Fruit fly (Drosophila melanogaster) whole organism, embryonic: ENCODE measurements around the gene CG10165.

Source experiments
- Abd-B ChIP-seq: fragments of 200-800 bp; sonication (Bioruptor generic); optimal IDR thresholded peaks from 2 replicates; lab custom pipeline; 2018; ENCODE audit warnings: missing biosample characterization, mild to moderate bottlenecking, missing genetic modification characterization, moderate library complexity
- Ada2b ChIP-seq: fragments of 200-800 bp; sonication (Bioruptor generic); IDR thresholded peaks from 2 replicates; pipeline ENCODE4 v1.3.6; 2022; ENCODE audit warnings: missing biosample characterization, missing genetic modification characterization
- B-H1 ChIP-seq: fragments of 200-800 bp; sonication (Bioruptor generic); IDR thresholded peaks from 3 replicates; pipeline ENCODE4 v1.3.6; 2022; ENCODE audit warnings: missing biosample characterization, missing genetic modification characterization
- C15 ChIP-seq: fragments of 200-800 bp; sonication (Bioruptor generic); IDR thresholded peaks from 3 replicates; pipeline ENCODE4 v1.3.6; 2022; ENCODE audit warnings: missing biosample characterization, missing genetic modification characterization
- CG10565 ChIP-seq: fragments of 200-800 bp; sonication (Bioruptor generic); optimal IDR thresholded peaks from 3 replicates; lab custom pipeline; 2016; ENCODE audit warnings: missing biosample characterization, mild to moderate bottlenecking, missing genetic modification characterization
- CG10959 ChIP-seq: fragments of 200-800 bp; sonication (Bioruptor generic); IDR thresholded peaks from 2 replicates; pipeline ENCODE4 v1.3.6; 2022; ENCODE audit warnings: missing biosample characterization, missing genetic modification characterization
- CG11696 ChIP-seq: fragments of 200-800 bp; sonication (Bioruptor generic); IDR thresholded peaks from 2 replicates; pipeline ENCODE4 v1.3.6; 2022; ENCODE audit warnings: missing biosample characterization, missing genetic modification characterization
- CG12104 ChIP-seq: fragments of 200-800 bp; sonication (Bioruptor generic); optimal IDR thresholded peaks from 3 replicates; lab custom pipeline; 2016; ENCODE audit warnings: missing biosample characterization, missing genetic modification characterization
- CG14965 ChIP-seq: fragments of 200-800 bp; sonication (Bioruptor generic); optimal IDR thresholded peaks from 2 replicates; lab custom pipeline; 2016; ENCODE audit warnings: missing biosample characterization, missing genetic modification characterization, borderline replicate concordance
- CG15601 ChIP-seq: fragments of 200-800 bp; sonication (Bioruptor generic); optimal IDR thresholded peaks from 3 replicates; lab custom pipeline; 2019; ENCODE audit warnings: missing biosample characterization, mild to moderate bottlenecking, missing genetic modification characterization, moderate library complexity
- CG17186 ChIP-seq: fragments of 200-800 bp; sonication (Bioruptor generic); optimal IDR thresholded peaks from 3 replicates; lab custom pipeline; 2017; ENCODE audit warnings: missing biosample characterization, missing genetic modification reagents, missing genetic modification characterization
- CG17359 ChIP-seq: fragments of 200-800 bp; sonication (Bioruptor generic); optimal IDR thresholded peaks from 3 replicates; lab custom pipeline; 2018; ENCODE audit warnings: missing biosample characterization, mild to moderate bottlenecking, missing genetic modification characterization, moderate library complexity
- CG17361 ChIP-seq: fragments of 200-800 bp; sonication (Bioruptor generic); IDR thresholded peaks from 3 replicates; pipeline ENCODE4 v1.3.6; 2022; ENCODE audit warnings: missing biosample characterization, missing genetic modification characterization
- CG18011 ChIP-seq: fragments of 200-800 bp; sonication (Bioruptor generic); optimal IDR thresholded peaks from 2 replicates; lab custom pipeline; 2017; ENCODE audit warnings: missing biosample characterization, missing genetic modification characterization, mild to moderate bottlenecking, moderate library complexity, missing genotype
- CG2889 ChIP-seq: fragments of 200-800 bp; sonication (Bioruptor generic); IDR thresholded peaks from 3 replicates; pipeline ENCODE4 v1.3.6; 2022; ENCODE audit warnings: missing biosample characterization, missing genetic modification characterization
- CG32532 ChIP-seq: fragments of 200-800 bp; sonication (Bioruptor generic); IDR thresholded peaks from 2 replicates; pipeline ENCODE4 v1.3.6; 2022; ENCODE audit warnings: missing biosample characterization, missing genetic modification characterization
- CG32767 ChIP-seq: fragments of 200-800 bp; sonication (Bioruptor generic); IDR thresholded peaks from 2 replicates; pipeline ENCODE4 v1.3.6; 2022; ENCODE audit warnings: missing biosample characterization, missing genetic modification characterization
- CG34422 ChIP-seq: fragments of 200-800 bp; sonication (Bioruptor generic); IDR thresholded peaks from 3 replicates; pipeline ENCODE4 v1.3.6; 2022; ENCODE audit warnings: missing biosample characterization, missing genetic modification characterization
- CG4404 ChIP-seq: fragments of 200-800 bp; sonication (Bioruptor generic); IDR thresholded peaks from 2 replicates; pipeline ENCODE4 v1.3.6; 2022; ENCODE audit warnings: missing biosample characterization, missing genetic modification characterization
- CG5180 ChIP-seq: fragments of 200-800 bp; sonication (Bioruptor generic); optimal IDR thresholded peaks from 3 replicates; lab custom pipeline; 2017; ENCODE audit warnings: missing biosample characterization, missing genetic modification characterization, mild to moderate bottlenecking, moderate library complexity, missing genetic modification reagents
- CG6765 ChIP-seq: fragments of 200-800 bp; sonication (Bioruptor generic); optimal IDR thresholded peaks from 3 replicates; lab custom pipeline; 2017; ENCODE audit warnings: missing biosample characterization, mild to moderate bottlenecking, missing genetic modification characterization
- CG8478 ChIP-seq: fragments of >200 bp; optimal IDR thresholded peaks from 2 replicates; lab custom pipeline; 2018
- CG8924 ChIP-seq: fragments of 200-800 bp; optimal IDR thresholded peaks from 3 replicates; lab custom pipeline; 2019; ENCODE audit warnings: missing biosample characterization, mild to moderate bottlenecking, missing genetic modification characterization, moderate library complexity
- CG8944 ChIP-seq: fragments of 200-800 bp; sonication (Bioruptor generic); optimal IDR thresholded peaks from 3 replicates; lab custom pipeline; 2016; ENCODE audit warnings: missing biosample characterization, missing genetic modification characterization
- CG9437 ChIP-seq: fragments of 200-800 bp; sonication (Bioruptor generic); optimal IDR thresholded peaks from 2 replicates; lab custom pipeline; 2018; ENCODE audit warnings: missing biosample characterization, mild to moderate bottlenecking, missing genetic modification characterization
- CrebB ChIP-seq: fragments of 200-800 bp; sonication (Bioruptor generic); optimal IDR thresholded peaks from 3 replicates; lab custom pipeline; 2018; ENCODE audit warnings: missing biosample characterization, mild to moderate bottlenecking, missing genetic modification characterization
- Dip3 ChIP-seq: fragments of 200-800 bp; sonication (Bioruptor generic); optimal IDR thresholded peaks from 3 replicates; lab custom pipeline; 2016; ENCODE audit warnings: missing biosample characterization, missing genetic modification characterization
- Dll ChIP-seq: fragments of 200-800 bp; sonication (Bioruptor generic); IDR thresholded peaks from 4 replicates; pipeline ENCODE4 v1.3.6; 2022; ENCODE audit warnings: missing biosample characterization, missing genetic modification characterization; ENCODE audit not compliant: partially characterized antibody
- Dp ChIP-seq: fragments of 200-800 bp; sonication (Bioruptor generic); optimal IDR thresholded peaks from 2 replicates; lab custom pipeline; 2018; ENCODE audit warnings: missing biosample characterization, mild to moderate bottlenecking, missing genetic modification characterization, moderate library complexity
- Fer1 ChIP-seq: fragments of 200-800 bp; sonication (Bioruptor generic); optimal IDR thresholded peaks from 2 replicates; lab custom pipeline; 2017; ENCODE audit warnings: missing biosample characterization, mild to moderate bottlenecking, missing genetic modification characterization
- Gug ChIP-seq: fragments of 200-800 bp; sonication (Bioruptor generic); IDR thresholded peaks from 4 replicates; pipeline ENCODE4 v1.3.6; 2022; ENCODE audit warnings: missing biosample characterization, missing genetic modification characterization
- Hr51 ChIP-seq, 2 experiments: fragments of 200-800 bp; sonication (Bioruptor generic); optimal IDR thresholded peaks; 2 replicates in 1 of 2; 3 replicates in 1 of 2; lab custom pipeline; 2016 to 2018; ENCODE audit warnings: missing biosample characterization in 2 of 2, missing genetic modification characterization in 2 of 2, mild to moderate bottlenecking in 1 of 2, moderate library complexity in 1 of 2
- Jarid2 ChIP-seq: fragments of 200-800 bp; sonication (Bioruptor generic); optimal IDR thresholded peaks from 3 replicates; lab custom pipeline; 2017; ENCODE audit warnings: mild to moderate bottlenecking, missing biosample characterization, missing genetic modification reagents, missing genetic modification characterization
- Med ChIP-seq: fragments of 200-800 bp; sonication (Bioruptor generic); peaks from one replicate; lab custom pipeline; 2016; ENCODE audit warnings: missing biosample characterization, missing genetic modification characterization, mild to moderate bottlenecking, inconsistent platforms, moderate library complexity
- Myb ChIP-seq: fragments of 200-800 bp; sonication (Bioruptor generic); optimal IDR thresholded peaks from 2 replicates; lab custom pipeline; 2016; ENCODE audit warnings: missing biosample characterization, missing genetic modification characterization
- Neu2 ChIP-seq: fragments of 200-800 bp; sonication (Bioruptor generic); optimal IDR thresholded peaks from 3 replicates; lab custom pipeline; 2016; ENCODE audit warnings: missing biosample characterization, missing genetic modification characterization, borderline replicate concordance
- PHDP ChIP-seq: fragments of 200-800 bp; sonication (Bioruptor generic); optimal IDR thresholded peaks from 3 replicates; lab custom pipeline; 2018; ENCODE audit warnings: missing biosample characterization, mild to moderate bottlenecking, missing genetic modification characterization, moderate library complexity
- Taf1 ChIP-seq: fragments of 200-800 bp; sonication (Bioruptor generic); IDR thresholded peaks from 2 replicates; pipeline ENCODE4 v1.3.6; 2022; ENCODE audit warnings: missing biosample characterization, missing genetic modification characterization
- Usf ChIP-seq: fragments of 200-800 bp; sonication (Bioruptor generic); optimal IDR thresholded peaks from 2 replicates; lab custom pipeline; 2017; ENCODE audit warnings: missing genotype, missing biosample characterization, missing genetic modification characterization
- al ChIP-seq: fragments of 200-800 bp; sonication (Bioruptor generic); IDR thresholded peaks from 2 replicates; pipeline ENCODE4 v1.3.6; 2022; ENCODE audit warnings: missing biosample characterization, missing genetic modification characterization
- ato ChIP-seq: fragments of 200-800 bp; sonication (Bioruptor generic); IDR thresholded peaks from 2 replicates; pipeline ENCODE4 v1.3.6; 2022; ENCODE audit warnings: missing biosample characterization, missing genetic modification characterization; ENCODE audit not compliant: partially characterized antibody
- gfzf ChIP-seq: fragments of 200-800 bp; sonication (Bioruptor generic); optimal IDR thresholded peaks from 2 replicates; lab custom pipeline; 2016; ENCODE audit warnings: missing biosample characterization, mild to moderate bottlenecking, missing genetic modification characterization, moderate library complexity
- maf-S ChIP-seq: fragments of 200-800 bp; sonication (Bioruptor generic); optimal IDR thresholded peaks from 2 replicates; lab custom pipeline; 2016; ENCODE audit warnings: missing biosample characterization, missing genetic modification characterization
- onecut ChIP-seq: fragments of 200-800 bp; sonication (Bioruptor generic); IDR thresholded peaks from 2 replicates; pipeline ENCODE4 v1.3.6; 2022; ENCODE audit warnings: missing biosample characterization, missing genetic modification characterization
- salm ChIP-seq: fragments of 200-800 bp; sonication (Bioruptor generic); optimal IDR thresholded peaks from 2 replicates; lab custom pipeline; 2018; ENCODE audit warnings: missing biosample characterization, mild to moderate bottlenecking, missing genetic modification characterization
- sob ChIP-seq: fragments of 200-800 bp; sonication (Bioruptor generic); IDR thresholded peaks from 2 replicates; pipeline ENCODE4 v1.3.6; 2022; ENCODE audit warnings: missing biosample characterization, missing genetic modification characterization
- tgo ChIP-seq: fragments of 200-800 bp; sonication (Bioruptor generic); IDR thresholded peaks from 3 replicates; pipeline ENCODE4 v1.3.6; 2022; ENCODE audit warnings: missing biosample characterization, missing genetic modification characterization
- tna ChIP-seq: fragments of 200-800 bp; sonication (Bioruptor generic); IDR thresholded peaks from 2 replicates; pipeline ENCODE4 v1.3.6; 2022; ENCODE audit warnings: missing biosample characterization, missing genetic modification characterization; ENCODE audit not compliant: partially characterized antibody
- wek ChIP-seq: fragments of 200-800 bp; sonication (Bioruptor generic); optimal IDR thresholded peaks from 3 replicates; lab custom pipeline; 2018; ENCODE audit warnings: missing biosample characterization, mild to moderate bottlenecking, missing genetic modification characterization, moderate library complexity

CG10165 gene

DNA sequence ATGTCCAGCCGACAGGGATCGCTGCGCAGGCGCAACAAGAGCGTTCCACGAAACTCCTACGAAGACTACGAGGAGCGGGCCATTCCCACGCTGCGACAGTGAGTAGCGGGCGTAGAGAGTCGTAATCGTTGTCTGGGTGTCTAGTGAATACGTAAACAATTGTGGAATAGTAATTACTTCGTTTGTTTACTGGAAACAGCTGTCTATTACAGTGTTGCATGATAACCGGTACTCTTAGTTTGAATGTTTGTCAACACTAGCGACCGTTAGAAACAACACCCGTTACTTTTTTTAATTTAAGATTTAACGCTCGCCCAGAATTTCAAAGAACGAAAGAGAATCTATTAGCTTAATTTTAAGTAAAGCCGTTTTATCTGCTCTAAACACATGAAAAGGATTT is at the start of gene CG10165 (continued):
- peak; percentile 36; the same call in 1 of the 3 replicates for TF ChIP-seq CG34422 (GFP tag; lab: Robert Waterston, UW)
- TF ChIP-seq gfzf (GFP tag; lab: Kevin White, UChicago), result peak; percentile 7
- TF ChIP-seq salm, result no peak
- TF ChIP-seq B-H1 (GFP tag; lab: Robert Waterston, UW), result no peak
- TF ChIP-seq Neu2 (GFP tag; lab: Kevin White, UChicago), result no peak
- TF ChIP-seq sob (GFP tag; lab: Robert Waterston, UW), result peak; percentile 5; the same call in 1 of the 2 replicates
- TF ChIP-seq Ada2b (GFP tag; lab: Robert Waterston, UW), result no peak
- peak; percentile 96 for TF ChIP-seq Myb (GFP tag; lab: Kevin White, UChicago)
- TF ChIP-seq CG9437 (GFP tag; lab: Kevin White, UChicago), result peak; percentile 56
- peak; percentile 2 for TF ChIP-seq Fer1 (GFP tag; lab: Kevin White, UChicago)
- peak; percentile 45; the same call in 2 of the 4 replicates for TF ChIP-seq Dll

DNA sequence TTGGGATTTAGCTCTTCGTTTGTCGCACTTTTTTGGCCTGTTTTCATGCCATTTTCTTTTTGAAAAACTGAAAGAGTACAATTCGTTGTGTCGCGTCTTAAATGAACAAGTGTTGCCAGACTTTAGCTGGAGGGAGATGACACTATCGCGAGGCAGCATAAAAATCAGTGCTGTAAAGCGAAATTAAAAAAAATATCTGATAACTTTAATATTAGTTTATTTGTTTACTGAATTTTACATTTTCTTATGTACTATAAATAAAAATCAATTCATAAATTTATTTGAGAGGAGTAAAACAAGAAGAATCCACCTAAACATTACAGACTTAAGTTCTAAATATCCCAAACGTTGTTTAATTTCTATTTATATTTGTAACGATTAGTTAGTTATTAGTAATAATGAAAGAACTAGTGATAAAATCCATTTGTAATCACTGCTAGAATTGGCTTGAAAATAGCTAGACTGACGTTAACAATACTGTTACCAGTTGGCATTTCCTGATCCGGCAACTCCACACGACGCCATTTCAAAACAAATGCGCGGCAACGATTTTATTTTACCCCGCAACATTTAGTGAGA is 47.2 kb upstream of the CG10165 start, which contains the start of the genes spi and msb1l:
Gene spi, minus strand, starts transcription at position 129 of the 579 bp plus-strand sequence.
Gene msb1l, plus strand, starts transcription at position 515 of the 579 bp plus-strand sequence.
- TF ChIP-seq CG17361 (peak; percentile 87), ato (GFP tag; lab: Robert Waterston, UW) (no peak), onecut (GFP tag; lab: Robert Waterston, UW) (no peak), CG17359 (peak; percentile 7), CG10565 (GFP tag; lab: Kevin White, UChicago) (no peak), tna (GFP tag; lab: Robert Waterston, UW) (no peak), CG32532 (peak; percentile 63), C15 (GFP tag; lab: Robert Waterston, UW) (no peak), wek (GFP tag; lab: Kevin White, UChicago) (no peak), CG8924 (tag; lab: Kevin White, UChicago) (peak; percentile 65), CrebB (no peak), Dp (GFP tag; lab: Kevin White, UChicago) (peak; percentile 83), CG17186 (GFP tag; lab: Kevin White, UChicago) (no peak), Med (GFP tag; lab: Kevin White, UChicago) (peak; percentile 70), Jarid2 (GFP tag; lab: Kevin White, UChicago) (no peak), Dip3 (GFP tag; lab: Kevin White, UChicago) (no peak), CG10959 (no peak), tgo (no peak), CG14965 (GFP tag; lab: Kevin White, UChicago) (no peak), CG18011 (GFP tag; lab: Kevin White, UChicago) (no peak), Gug (0 out of 4 replicates have a peak, but pooled peaks have one; percentile 4), Myb (GFP tag; lab: Kevin White, UChicago) (peak; percentile 44), CG6765 (GFP tag; lab: Kevin White, UChicago) (no peak), CG2889 (GFP tag; lab: Robert Waterston, UW) (no peak), maf-S (GFP tag; lab: Kevin White, UChicago) (no peak), PHDP (tag; lab: Kevin White, UChicago) (no peak), CG11696 (GFP tag; lab: Robert Waterston, UW) (no peak), CG8944 (GFP tag; lab: Kevin White, UChicago) (no peak), CG32767 (GFP tag; lab: Robert Waterston, UW) (no peak), Hr51 (GFP tag; optimal IDR thresholded peaks at IDR 0.05; lab: Kevin White, UChicago) (peak in 1 of 2 experiments; percentile 45), Abd-B (GFP tag; lab: Kevin White, UChicago) (peak; percentile 80), CG12104 (peak; percentile 71), CG5180 (no peak), al (GFP tag; lab: Robert Waterston, UW) (peak; percentile 55), Neu2 (GFP tag; lab: Kevin White, UChicago) (no peak), Taf1 (GFP tag; lab: Robert Waterston, UW) (no peak), CG4404 (peak; percentile 55), Usf (GFP tag; lab: Kevin White, UChicago) (peak; percentile 27), CG8478 (lab: Kevin White, UChicago) (no peak), CG15601 (tag; lab: Kevin White, UChicago) (peak; percentile 42)
